Worm (Caenorhabditis elegans) whole organism, L4/young adult: ENCODE measurements around the gene F31B9.2.

Experiments used
- W03F9.2 ChIP-seq: fragments of 150-350 bp; optimal IDR thresholded peaks from 2 replicates; lab custom pipeline; 2014; ENCODE audit warnings: missing biosample characterization, missing genetic modification characterization
- dao-5 ChIP-seq: sonication (generic microtip); optimal IDR thresholded peaks from 2 replicates; lab custom pipeline; 2016; ENCODE audit warnings: missing genotype, missing genetic modification characterization, moderate library complexity, missing compliant biosample characterization
- him-1 ChIP-seq: sonication (generic microtip); optimal IDR thresholded peaks from 2 replicates; lab custom pipeline; 2016; ENCODE audit warnings: missing genotype, missing genetic modification reagents, missing genetic modification characterization, missing compliant biosample characterization

- TF ChIP-seq him-1 (tag; lab: Kevin White, UChicago) (no peak), W03F9.2 (tag; lab: Kevin White, UChicago) (no peak), dao-5 (tag; lab: Kevin White, UChicago) (no peak)
Observed at ce11 chrX:15912841-15913240, 4.3 kb upstream of the F31B9.2 start.
